Fruit fly (Drosophila melanogaster) whole organism, embryonic: Measurements from ENCODE around the gene CG14854.

Experiments used
- CG10267 ChIP-seq: fragments of 200-800 bp; sonication (Bioruptor generic); optimal IDR thresholded peaks from 2 replicates; lab custom pipeline; 2018; ENCODE audit warnings: missing biosample characterization, mild to moderate bottlenecking, missing genetic modification characterization, moderate library complexity
- CG10979 ChIP-seq: fragments of 200-800 bp; sonication (Bioruptor generic); optimal IDR thresholded peaks from 2 replicates; lab custom pipeline; 2018; ENCODE audit warnings: missing biosample characterization, mild to moderate bottlenecking, missing genetic modification characterization, moderate library complexity
- CG12071 ChIP-seq: fragments of 200-800 bp; sonication (Bioruptor generic); optimal IDR thresholded peaks from 3 replicates; lab custom pipeline; 2018; ENCODE audit warnings: missing biosample characterization, mild to moderate bottlenecking, missing genetic modification characterization
- CG12236 ChIP-seq: fragments of 200-800 bp; sonication (Bioruptor generic); optimal IDR thresholded peaks from 2 replicates; lab custom pipeline; 2016; ENCODE audit warnings: missing biosample characterization, missing genetic modification characterization
- CG13123 ChIP-seq: fragments of 200-800 bp; sonication (Bioruptor generic); optimal IDR thresholded peaks from 2 replicates; lab custom pipeline; 2016; ENCODE audit warnings: missing biosample characterization, missing genetic modification characterization
- CG13287 ChIP-seq: fragments of 200-800 bp; sonication (Bioruptor generic); IDR thresholded peaks from 2 replicates; pipeline ENCODE4 v1.3.6; 2022; ENCODE audit warnings: missing biosample characterization, missing genetic modification characterization; ENCODE audit not compliant: partially characterized antibody
- CG13775 ChIP-seq: fragments of 200-800 bp; sonication (Bioruptor generic); optimal IDR thresholded peaks from 3 replicates; lab custom pipeline; 2017; ENCODE audit warnings: missing biosample characterization, mild to moderate bottlenecking, missing genetic modification characterization
- CG15696 ChIP-seq: fragments of 200-800 bp; sonication (Bioruptor generic); optimal IDR thresholded peaks from 2 replicates; lab custom pipeline; 2019; ENCODE audit warnings: missing biosample characterization, mild to moderate bottlenecking, missing genetic modification characterization, moderate library complexity
- CG16815 ChIP-seq: fragments of 200-800 bp; sonication (Bioruptor generic); optimal IDR thresholded peaks from 3 replicates; lab custom pipeline; 2017; ENCODE audit warnings: missing biosample characterization, mild to moderate bottlenecking, missing genetic modification characterization
- CG1792 ChIP-seq: fragments of 200-800 bp; sonication (Bioruptor generic); optimal IDR thresholded peaks from 2 replicates; lab custom pipeline; 2016; ENCODE audit warnings: missing biosample characterization, missing genetic modification characterization
- CG6689 ChIP-seq: fragments of 200-800 bp; sonication (Bioruptor generic); IDR thresholded peaks from 2 replicates; pipeline ENCODE4 v1.3.6; 2022; ENCODE audit warnings: missing biosample characterization, missing genetic modification characterization
- CG6791 ChIP-seq: fragments of 200-800 bp; sonication (Bioruptor generic); IDR thresholded peaks from 3 replicates; pipeline ENCODE4 v1.3.6; 2022; ENCODE audit warnings: missing biosample characterization, missing genetic modification characterization; ENCODE audit not compliant: partially characterized antibody
- CG6854 ChIP-seq: fragments of 200-800 bp; sonication (Bioruptor generic); optimal IDR thresholded peaks from 3 replicates; lab custom pipeline; 2017; ENCODE audit warnings: missing biosample characterization, mild to moderate bottlenecking, missing genetic modification characterization
- CG7556 ChIP-seq: fragments of 200-800 bp; sonication (Bioruptor generic); optimal IDR thresholded peaks from 2 replicates; lab custom pipeline; 2017; ENCODE audit warnings: missing biosample characterization, mild to moderate bottlenecking, missing genetic modification characterization
- CG7745 ChIP-seq: fragments of 200-800 bp; sonication (Bioruptor generic); optimal IDR thresholded peaks from 2 replicates; lab custom pipeline; 2018; ENCODE audit warnings: missing biosample characterization, mild to moderate bottlenecking, missing genetic modification characterization, moderate library complexity
- CG7786 ChIP-seq: fragments of 200-800 bp; sonication (Bioruptor generic); optimal IDR thresholded peaks from 2 replicates; lab custom pipeline; 2016; ENCODE audit warnings: missing biosample characterization, missing genetic modification characterization
- CG8388 ChIP-seq: fragments of 200-800 bp; sonication (Bioruptor generic); optimal IDR thresholded peaks from 2 replicates; lab custom pipeline; 2019; ENCODE audit warnings: missing biosample characterization, mild to moderate bottlenecking, missing genetic modification characterization, moderate library complexity
- Dek ChIP-seq: fragments of 200-800 bp; sonication (Bioruptor generic); optimal IDR thresholded peaks from 3 replicates; lab custom pipeline; 2019; ENCODE audit warnings: missing biosample characterization, mild to moderate bottlenecking, missing genetic modification characterization, moderate library complexity
- Doc3 ChIP-seq: fragments of 200-800 bp; sonication (Bioruptor generic); IDR thresholded peaks from 3 replicates; pipeline ENCODE4 v1.3.6; 2022; ENCODE audit warnings: missing biosample characterization, missing genetic modification characterization; ENCODE audit not compliant: partially characterized antibody
- HmgD ChIP-seq: fragments of 200-800 bp; sonication (Bioruptor generic); optimal IDR thresholded peaks from 3 replicates; lab custom pipeline; 2016; ENCODE audit warnings: missing biosample characterization, missing genetic modification characterization
- Hsf ChIP-seq: fragments of 200-800 bp; sonication (Bioruptor generic); optimal IDR thresholded peaks from 3 replicates; lab custom pipeline; 2016; ENCODE audit warnings: missing biosample characterization, missing genetic modification characterization
- Lim3 ChIP-seq: fragments of 200-800 bp; sonication (Bioruptor generic); IDR thresholded peaks from 2 replicates; pipeline ENCODE4 v1.3.6; 2022; ENCODE audit warnings: missing biosample characterization, missing genetic modification characterization
- Mes4 ChIP-seq: fragments of 200-800 bp; sonication (Bioruptor generic); optimal IDR thresholded peaks from 2 replicates; lab custom pipeline; 2016; ENCODE audit warnings: missing biosample characterization, missing genetic modification characterization
- Optix ChIP-seq: fragments of 200-800 bp; sonication (Bioruptor generic); IDR thresholded peaks from 3 replicates; pipeline ENCODE4 v1.3.6; 2022; ENCODE audit warnings: missing biosample characterization, missing genetic modification characterization
- Pdp1 ChIP-seq, 2 experiments: fragments of 200-800 bp; sonication (Bioruptor generic); optimal IDR thresholded peaks; 3 replicates each; lab custom pipeline; 2016; ENCODE audit warnings: missing biosample characterization in 2 of 2, missing genetic modification characterization in 2 of 2, mild to moderate bottlenecking in 1 of 2, moderate library complexity in 1 of 2
- Sry-δ ChIP-seq: fragments of 200-800 bp; sonication (Bioruptor generic); optimal IDR thresholded peaks from 2 replicates; lab custom pipeline; 2016; ENCODE audit warnings: missing biosample characterization, missing genetic modification characterization
- Tbp ChIP-seq: fragments of >200 bp; optimal IDR thresholded peaks from 2 replicates; lab custom pipeline; 2018; ENCODE audit warnings: missing biosample characterization, missing genetic modification characterization
- Xbp1 ChIP-seq: fragments of 200-800 bp; sonication (Bioruptor generic); optimal IDR thresholded peaks from 3 replicates; lab custom pipeline; 2016; ENCODE audit warnings: missing biosample characterization, mild to moderate bottlenecking, missing genetic modification characterization
- aop ChIP-seq: fragments of 200-800 bp; sonication (Bioruptor generic); IDR thresholded peaks from 2 replicates; pipeline ENCODE4 v1.3.6; 2022; ENCODE audit warnings: missing biosample characterization, missing genetic modification characterization
- cad ChIP-seq: fragments of >200 bp; optimal IDR thresholded peaks from 2 replicates; lab custom pipeline; 2017; ENCODE audit warnings: missing biosample characterization, missing genetic modification characterization
- chn ChIP-seq: fragments of 200-800 bp; sonication (Bioruptor generic); optimal IDR thresholded peaks from 2 replicates; lab custom pipeline; 2016; ENCODE audit warnings: missing biosample characterization, missing genetic modification characterization
- ci ChIP-seq: fragments of 200-800 bp; sonication (Bioruptor generic); IDR thresholded peaks from 3 replicates; pipeline ENCODE4 v1.3.6; 2022; ENCODE audit warnings: missing biosample characterization, missing genetic modification characterization
- cwo ChIP-seq: fragments of 200-800 bp; sonication (Bioruptor generic); optimal IDR thresholded peaks from 3 replicates; lab custom pipeline; 2017; ENCODE audit warnings: missing biosample characterization, missing genetic modification characterization, mild to moderate bottlenecking, moderate library complexity, missing genetic modification reagents
- dmrt11E ChIP-seq: fragments of 200-800 bp; sonication (Bioruptor generic); optimal IDR thresholded peaks from 3 replicates; lab custom pipeline; 2018; ENCODE audit warnings: missing biosample characterization, mild to moderate bottlenecking, missing genetic modification characterization, moderate library complexity
- dmrt99B ChIP-seq: fragments of 200-800 bp; sonication (Bioruptor generic); optimal IDR thresholded peaks from 2 replicates; lab custom pipeline; 2018; ENCODE audit warnings: missing biosample characterization, mild to moderate bottlenecking, missing genetic modification characterization, moderate library complexity
- esg ChIP-seq: fragments of 200-800 bp; sonication (Bioruptor generic); conservative IDR thresholded peaks from 2 replicates; pipeline ENCODE4 v1.3.6; 2022; ENCODE audit warnings: missing biosample characterization, missing genetic modification characterization
- eve ChIP-seq, 2 experiments: fragments of >200 bp; optimal IDR thresholded peaks; 2 replicates each; lab custom pipeline; 2017; ENCODE audit warnings: missing biosample characterization in 2 of 2, missing genetic modification characterization in 2 of 2
- fru ChIP-seq: fragments of >200 bp; optimal IDR thresholded peaks from 2 replicates; lab custom pipeline; 2017
- gem ChIP-seq: fragments of 200-800 bp; sonication (Bioruptor generic); optimal IDR thresholded peaks from 2 replicates; lab custom pipeline; 2019; ENCODE audit warnings: missing biosample characterization, mild to moderate bottlenecking, missing genetic modification characterization, moderate library complexity
- grn ChIP-seq: fragments of 200-800 bp; sonication (Bioruptor generic); optimal IDR thresholded peaks from 3 replicates; lab custom pipeline; 2017; ENCODE audit warnings: missing biosample characterization, missing genetic modification characterization
- nom ChIP-seq: fragments of 200-800 bp; sonication (Bioruptor generic); optimal IDR thresholded peaks from 2 replicates; lab custom pipeline; 2017; ENCODE audit warnings: missing biosample characterization, missing genetic modification characterization, mild to moderate bottlenecking, moderate library complexity, missing genetic modification reagents
- prd ChIP-seq, 3 experiments: fragments of >200 bp in 2 of 3; fragments of 200-800 bp in 1 of 3; sonication (Bioruptor generic) in 1 of 3; optimal IDR thresholded peaks in 2 of 3; IDR thresholded peaks in 1 of 3; 2 replicates in 2 of 3; 3 replicates in 1 of 3; pipeline versions ENCODE4 v1.3.6 to Lab custom; 2017 to 2022; ENCODE audit warnings: missing biosample characterization in 1 of 3, missing genetic modification characterization in 1 of 3
- repo ChIP-seq: fragments of 200-800 bp; sonication (Bioruptor generic); optimal IDR thresholded peaks from 2 replicates; lab custom pipeline; 2016; ENCODE audit warnings: missing biosample characterization, missing genetic modification characterization
- row ChIP-seq: fragments of 200-800 bp; sonication (Bioruptor generic); IDR thresholded peaks from 3 replicates; pipeline ENCODE4 v1.3.6; 2022; ENCODE audit warnings: missing biosample characterization, missing genetic modification characterization
- so ChIP-seq: fragments of 200-800 bp; sonication (Bioruptor generic); IDR thresholded peaks from 3 replicates; pipeline ENCODE4 v1.3.6; 2022; ENCODE audit warnings: missing biosample characterization, missing genetic modification characterization
- stwl ChIP-seq: fragments of 200-800 bp; sonication (Bioruptor generic); optimal IDR thresholded peaks from 3 replicates; lab custom pipeline; 2018; ENCODE audit warnings: missing biosample characterization, mild to moderate bottlenecking, missing genetic modification characterization, moderate library complexity
- tll ChIP-seq, 2 experiments: fragments of 200-800 bp in 1 of 2; fragments of >200 bp in 1 of 2; sonication (Bioruptor generic) in 1 of 2; optimal IDR thresholded peaks; 2 replicates each; lab custom pipeline; 2017 to 2019; ENCODE audit warnings: missing biosample characterization in 2 of 2, missing genetic modification characterization in 2 of 2, mild to moderate bottlenecking in 1 of 2, moderate library complexity in 1 of 2
- vvl ChIP-seq: fragments of 200-800 bp; sonication (Bioruptor generic); IDR thresholded peaks from 2 replicates; pipeline ENCODE4 v1.3.6; 2022; ENCODE audit warnings: missing biosample characterization, missing genetic modification characterization
- zf30C ChIP-seq: fragments of 200-800 bp; sonication (Bioruptor generic); optimal IDR thresholded peaks from 3 replicates; lab custom pipeline; 2018; ENCODE audit warnings: missing biosample characterization, mild to moderate bottlenecking, missing genetic modification characterization
- zfh2 ChIP-seq: fragments of 200-800 bp; sonication (Bioruptor generic); optimal IDR thresholded peaks from 2 replicates; lab custom pipeline; 2016; ENCODE audit warnings: missing biosample characterization, missing genetic modification characterization

Gene CG14854

dm6 chr3R:14589483-14589882 lies 29.6 kb upstream of the CG14854 start (continued):
- TF ChIP-seq CG7556 (GFP tag; lab: Kevin White, UChicago) (no peak), CG7786 (no peak), zf30C (peak; percentile 94), Sry-δ (GFP tag; lab: Kevin White, UChicago) (no peak), tll (GFP tag; optimal IDR thresholded peaks at IDR 0.05; lab: Kevin White, UChicago) (peak in 1 of 2 experiments; percentile 16), CG12071 (GFP tag; lab: Kevin White, UChicago) (no peak), CG13123 (no peak), Doc3 (GFP tag; lab: Robert Waterston, UW) (no peak), Xbp1 (GFP tag; lab: Kevin White, UChicago) (peak; percentile 4), Tbp (GFP tag; lab: Kevin White, UChicago) (no peak), grn (GFP tag; lab: Kevin White, UChicago) (no peak), CG15696 (peak; percentile 75), CG13287 (GFP tag; lab: Robert Waterston, UW) (no peak), dmrt99B (no peak), Hsf (GFP tag; lab: Kevin White, UChicago) (no peak), CG6689 (GFP tag; lab: Robert Waterston, UW) (0 out of 2 replicates have a peak, but pooled peaks have one; percentile 25), dmrt11E (tag; lab: Kevin White, UChicago) (peak; percentile 74), cad (GFP tag; lab: Kevin White, UChicago) (peak; percentile 21), CG13775 (GFP tag; lab: Kevin White, UChicago) (peak; percentile 5), CG6791 (GFP tag; lab: Robert Waterston, UW) (no peak), CG8388 (GFP tag; lab: Kevin White, UChicago) (peak; percentile 14), stwl (tag; lab: Kevin White, UChicago) (no peak), CG12236 (GFP tag; lab: Kevin White, UChicago) (no peak), Pdp1 (GFP tag; optimal IDR thresholded peaks at IDR 0.05; lab: Kevin White, UChicago) (peak in 1 of 2 experiments; percentile 85), HmgD (no peak), esg (no peak), CG10979 (tag; lab: Kevin White, UChicago) (peak; percentile 61), aop (GFP tag; lab: Robert Waterston, UW) (no peak), so (GFP tag; lab: Robert Waterston, UW) (no peak), ci (peak; percentile 27; the same call in 1 of the 3 replicates), fru (lab: Kevin White, UChicago) (no peak), CG6854 (GFP tag; lab: Kevin White, UChicago) (no peak), Dek (tag; lab: Kevin White, UChicago) (no peak), CG1792 (GFP tag; lab: Kevin White, UChicago) (no peak), gem (tag; lab: Kevin White, UChicago) (peak; percentile 40), CG7745 (tag; lab: Kevin White, UChicago) (no peak), CG10267 (peak; percentile 17), chn (GFP tag; lab: Kevin White, UChicago) (peak; percentile 0), Optix (GFP tag; lab: Robert Waterston, UW) (no peak), prd (optimal IDR thresholded peaks at IDR 0.05; lab: Kevin White, UChicago) (no peak), prd (GFP tag; IDR thresholded peaks at IDR 0.05; lab: Robert Waterston, UW) (peak; percentile 69; the same call in 2 of the 3 replicates), nom (GFP tag; lab: Kevin White, UChicago) (no peak), eve (GFP tag; optimal IDR thresholded peaks at IDR 0.05; lab: Kevin White, UChicago) (no peak), cwo (GFP tag; lab: Kevin White, UChicago) (no peak), Lim3 (no peak), CG16815 (GFP tag; lab: Kevin White, UChicago) (peak; percentile 22), Mes4 (GFP tag; lab: Kevin White, UChicago) (no peak), row (GFP tag; lab: Robert Waterston, UW) (peak; percentile 55), zfh2 (no peak), repo (GFP tag; lab: Kevin White, UChicago) (no peak), vvl (peak; percentile 49; the same call in 1 of the 2 replicates)
